Worm (Caenorhabditis elegans) whole organism, early embryonic: ENCODE results near the gene Y39A3CL.7.

Experiments
- B0310.2 ChIP-seq: sonication (generic microtip); optimal IDR thresholded peaks from 2 replicates; lab custom pipeline; 2016; ENCODE audit warnings: mild to moderate bottlenecking, missing genetic modification characterization, missing compliant biosample characterization
- F13C5.2 ChIP-seq: sonication (generic microtip); optimal IDR thresholded peaks from 2 replicates; lab custom pipeline; 2017; ENCODE audit warnings: mild to moderate bottlenecking, missing genetic modification characterization, inconsistent platforms, missing compliant biosample characterization
- aly-1 ChIP-seq: sonication (generic microtip); optimal IDR thresholded peaks from 2 replicates; lab custom pipeline; 2016; ENCODE audit warnings: missing genetic modification characterization, missing compliant biosample characterization
- ama-1 ChIP-seq: fragments of 150-350 bp; optimal IDR thresholded peaks from 2 replicates; lab custom pipeline; 2014
- ceh-13 ChIP-seq: fragments of 200-800 bp; sonication (Bioruptor generic); optimal IDR thresholded peaks from 2 replicates; lab custom pipeline; 2018; ENCODE audit warnings: mild to moderate bottlenecking, missing genetic modification characterization, missing compliant biosample characterization
- ceh-36 ChIP-seq: sonication (generic microtip); optimal IDR thresholded peaks from 2 replicates; lab custom pipeline; 2016; ENCODE audit warnings: missing genetic modification characterization, inconsistent platforms, missing compliant biosample characterization
- ets-7 ChIP-seq: sonication (generic microtip); optimal IDR thresholded peaks from 2 replicates; lab custom pipeline; 2016; ENCODE audit warnings: missing genotype, missing genetic modification characterization, missing compliant biosample characterization
- flt-1 ChIP-seq: fragments of 200-800 bp; sonication (Bioruptor generic); IDR thresholded peaks from 2 replicates; pipeline ENCODE4 v1.3.6; 2022; ENCODE audit warnings: missing genetic modification characterization, missing compliant biosample characterization
- hmbx-1 ChIP-seq: sonication (generic microtip); optimal IDR thresholded peaks from 2 replicates; lab custom pipeline; 2016; ENCODE audit warnings: mild to moderate bottlenecking, missing genetic modification characterization, missing compliant biosample characterization
- hmg-4 ChIP-seq: fragments of 200-800 bp; sonication (Bioruptor generic); optimal IDR thresholded peaks from 2 replicates; lab custom pipeline; 2018; ENCODE audit warnings: mild to moderate bottlenecking, missing genetic modification characterization, missing compliant biosample characterization
- hnd-1 ChIP-seq: sonication (generic microtip); optimal IDR thresholded peaks from 2 replicates; lab custom pipeline; 2016; ENCODE audit warnings: missing genetic modification characterization, missing compliant biosample characterization
- pes-1 ChIP-seq: fragments of 200-800 bp; sonication (Bioruptor generic); IDR thresholded peaks from 2 replicates; pipeline ENCODE4 v1.3.6; 2022; ENCODE audit warnings: missing genetic modification reagents, missing genetic modification characterization, missing compliant biosample characterization
- scrt-1 ChIP-seq: fragments of 200-800 bp; sonication (Bioruptor generic); IDR thresholded peaks from 2 replicates; pipeline ENCODE4 v1.3.6; 2022; ENCODE audit warnings: missing genetic modification characterization, missing compliant biosample characterization
- sea-1 ChIP-seq: fragments of 200-800 bp; sonication (Bioruptor generic); conservative IDR thresholded peaks from 2 replicates; pipeline ENCODE4 v1.3.6; 2022; ENCODE audit warnings: missing genetic modification characterization, missing compliant biosample characterization
- tbx-11 ChIP-seq: fragments of 200-800 bp; sonication (Bioruptor generic); IDR thresholded peaks from 2 replicates; pipeline ENCODE4 v1.3.6; 2022; ENCODE audit warnings: missing genetic modification characterization, missing compliant biosample characterization
- tbx-37 ChIP-seq: fragments of 200-800 bp; sonication (Bioruptor generic); conservative IDR thresholded peaks from 2 replicates; pipeline ENCODE4 v1.3.6; 2022; ENCODE audit warnings: missing genetic modification reagents, missing genetic modification characterization, missing compliant biosample characterization
- tra-4 ChIP-seq: sonication (generic microtip); optimal IDR thresholded peaks from 2 replicates; lab custom pipeline; 2017; ENCODE audit warnings: missing genetic modification characterization, missing compliant biosample characterization

Gene Y39A3CL.7

ce11 chrIII:1852126-1852717 is 27.5 kb downstream of the Y39A3CL.7 start:
- TF ChIP-seq hmg-4 (GFP tag; lab: Kevin White, UChicago): no peak
- TF ChIP-seq tbx-11 (GFP tag; lab: Robert Waterston, UW): no peak
- no peak for TF ChIP-seq tra-4 (tag; lab: Kevin White, UChicago)
- TF ChIP-seq F13C5.2: no peak
- no peak for TF ChIP-seq sea-1 (GFP tag; lab: Robert Waterston, UW)
- TF ChIP-seq scrt-1 (GFP tag; lab: Robert Waterston, UW): no peak
- no peak for TF ChIP-seq pes-1 (GFP tag; lab: Robert Waterston, UW)
- TF ChIP-seq ets-7 (tag; lab: Kevin White, UChicago): no peak
- TF ChIP-seq hnd-1 (tag; lab: Kevin White, UChicago): no peak
- TF ChIP-seq ceh-13 (GFP tag; lab: Kevin White, UChicago): no peak

ce11 chrIII:1853944-1854343 is 29.2 kb downstream of the Y39A3CL.7 start:
- TF ChIP-seq flt-1 (GFP tag; lab: Robert Waterston, UW): no peak
- TF ChIP-seq hnd-1 (tag; lab: Kevin White, UChicago): no peak
- no peak for TF ChIP-seq ceh-36
- TF ChIP-seq pes-1 (GFP tag; lab: Robert Waterston, UW): no peak
- TF ChIP-seq tbx-37 (GFP tag; lab: Robert Waterston, UW): no peak
- no peak for TF ChIP-seq aly-1
- TF ChIP-seq B0310.2 (tag; lab: Kevin White, UChicago): no peak
- TF ChIP-seq ets-7 (tag; lab: Kevin White, UChicago): no peak
- no peak for TF ChIP-seq sea-1 (GFP tag; lab: Robert Waterston, UW)

DNA sequence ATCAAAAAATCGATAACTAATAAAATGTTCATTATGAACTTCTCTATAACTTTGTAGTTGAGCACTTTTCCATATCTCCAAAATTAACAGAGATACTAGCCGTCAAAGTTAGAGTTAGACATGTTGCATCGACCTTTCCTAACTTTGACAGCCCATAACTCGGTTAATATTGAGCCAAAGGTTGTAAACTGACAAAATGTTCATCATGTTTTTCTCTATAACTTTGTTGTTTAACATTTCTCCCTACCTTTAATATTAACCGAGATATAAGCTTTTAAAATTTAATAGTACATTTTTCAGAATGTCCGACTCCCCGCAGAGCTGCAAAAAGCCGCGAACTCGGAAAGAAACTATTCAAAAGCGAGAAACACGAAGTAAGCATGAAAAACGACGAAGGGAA is 30.4 kb downstream of the Y39A3CL.7 start, which contains the start of gene hlh-33:
Gene hlh-33, plus strand, starts transcription at position 301 of the 400 bp plus-strand sequence.
- TF ChIP-seq ceh-13 (GFP tag; lab: Kevin White, UChicago) (no peak), pes-1 (GFP tag; lab: Robert Waterston, UW) (no peak), hmbx-1 (tag; lab: Kevin White, UChicago) (no peak), tra-4 (tag; lab: Kevin White, UChicago) (no peak), ama-1 (no peak), ets-7 (tag; lab: Kevin White, UChicago) (no peak), tbx-11 (GFP tag; lab: Robert Waterston, UW) (no peak), aly-1 (no peak), hnd-1 (tag; lab: Kevin White, UChicago) (no peak), flt-1 (GFP tag; lab: Robert Waterston, UW) (no peak), B0310.2 (tag; lab: Kevin White, UChicago) (no peak), tbx-37 (GFP tag; lab: Robert Waterston, UW) (no peak), hmg-4 (GFP tag; lab: Kevin White, UChicago) (no peak), scrt-1 (GFP tag; lab: Robert Waterston, UW) (no peak)

DNA sequence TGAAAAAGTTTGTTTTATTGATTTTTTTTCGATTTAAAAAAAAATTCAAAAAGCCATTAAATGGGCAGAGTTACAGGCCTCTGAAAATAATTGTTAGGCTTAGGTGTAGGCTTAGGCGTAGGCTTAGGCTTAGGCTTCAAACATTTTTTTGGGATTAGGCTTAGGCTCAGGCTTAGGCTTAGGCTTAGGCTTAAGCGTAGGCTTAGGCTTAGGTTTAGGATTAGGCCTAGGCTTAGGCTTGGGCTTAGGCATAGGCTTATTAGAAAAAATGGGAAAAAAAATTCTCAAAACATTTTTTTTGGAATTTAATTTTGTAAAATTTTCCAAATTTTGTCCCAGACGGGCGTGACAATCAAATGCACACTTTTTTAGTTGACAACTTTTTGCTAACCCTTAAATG is 31.5 kb downstream of the Y39A3CL.7 start:
- TF ChIP-seq tbx-37 (GFP tag; lab: Robert Waterston, UW): no peak
- peak; percentile 83 for TF ChIP-seq ceh-36

DNA sequence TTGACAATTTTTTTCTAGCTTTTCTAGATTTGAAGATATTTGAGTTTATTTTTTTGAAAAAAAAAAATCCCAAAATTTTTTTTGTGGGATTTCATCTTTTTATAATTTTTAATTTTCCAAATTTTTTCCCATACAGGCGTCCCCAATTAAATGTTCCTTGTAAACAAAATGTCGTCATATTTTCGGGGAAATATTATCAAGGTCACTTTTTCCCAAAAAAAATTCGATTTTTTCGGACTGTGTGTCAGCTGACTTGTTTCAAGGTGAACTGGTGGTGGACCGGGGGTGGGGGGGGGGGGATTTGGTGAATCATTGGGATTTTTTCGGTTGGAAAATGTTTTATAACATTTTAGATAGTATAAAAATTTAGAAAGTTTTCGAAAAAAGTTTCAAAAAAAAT is 32.0 kb downstream of the Y39A3CL.7 start:
- no peak for TF ChIP-seq flt-1 (GFP tag; lab: Robert Waterston, UW)
- no peak for TF ChIP-seq tra-4 (tag; lab: Kevin White, UChicago)
- no peak for TF ChIP-seq scrt-1 (GFP tag; lab: Robert Waterston, UW)
- no peak for TF ChIP-seq F13C5.2
- TF ChIP-seq hnd-1 (tag; lab: Kevin White, UChicago): no peak
- TF ChIP-seq ets-7 (tag; lab: Kevin White, UChicago): no peak
- no peak for TF ChIP-seq hmbx-1 (tag; lab: Kevin White, UChicago)
- TF ChIP-seq sea-1 (GFP tag; lab: Robert Waterston, UW): no peak
- no peak for TF ChIP-seq ceh-13 (GFP tag; lab: Kevin White, UChicago)
- no peak for TF ChIP-seq ama-1
- no peak for TF ChIP-seq tbx-11 (GFP tag; lab: Robert Waterston, UW)
- TF ChIP-seq tbx-37 (GFP tag; lab: Robert Waterston, UW): no peak
- TF ChIP-seq aly-1: no peak
- no peak for TF ChIP-seq hmg-4 (GFP tag; lab: Kevin White, UChicago)
- no peak for TF ChIP-seq B0310.2 (tag; lab: Kevin White, UChicago)

- TF ChIP-seq F13C5.2: peak; percentile 96
- peak; percentile 77 for TF ChIP-seq ceh-36
- no peak for TF ChIP-seq ets-7 (tag; lab: Kevin White, UChicago)
- TF ChIP-seq tra-4 (tag; lab: Kevin White, UChicago): peak; percentile 47
- TF ChIP-seq hmbx-1 (tag; lab: Kevin White, UChicago): no peak
- peak; percentile 70; the same call in 1 of the 2 replicates for TF ChIP-seq scrt-1 (GFP tag; lab: Robert Waterston, UW)
- no peak for TF ChIP-seq aly-1
- TF ChIP-seq sea-1 (GFP tag; lab: Robert Waterston, UW): peak; percentile 72; the same call in 1 of the 2 replicates
- peak; percentile 51 for TF ChIP-seq ceh-13 (GFP tag; lab: Kevin White, UChicago)
- TF ChIP-seq B0310.2 (tag; lab: Kevin White, UChicago): peak; percentile 43
- peak; percentile 69 for TF ChIP-seq flt-1 (GFP tag; lab: Robert Waterston, UW)
- TF ChIP-seq tbx-11 (GFP tag; lab: Robert Waterston, UW): 0 out of 2 replicates have a peak, but pooled peaks have one; percentile 44
- peak; percentile 81 for TF ChIP-seq hmg-4 (GFP tag; lab: Kevin White, UChicago)
- TF ChIP-seq tbx-37 (GFP tag; lab: Robert Waterston, UW): peak; percentile 49; the same call in 1 of the 2 replicates
- TF ChIP-seq hnd-1 (tag; lab: Kevin White, UChicago): peak; percentile 53
- peak; percentile 82 for TF ChIP-seq pes-1 (GFP tag; lab: Robert Waterston, UW)
- TF ChIP-seq ama-1: no peak
These were observed 34.8 kb downstream of the Y39A3CL.7 start, which contains the start of gene ddp-1 for ce11 chrIII:1859532-1859931. Gene ddp-1 (plus strand): TSS chrIII:1859888.

DNA sequence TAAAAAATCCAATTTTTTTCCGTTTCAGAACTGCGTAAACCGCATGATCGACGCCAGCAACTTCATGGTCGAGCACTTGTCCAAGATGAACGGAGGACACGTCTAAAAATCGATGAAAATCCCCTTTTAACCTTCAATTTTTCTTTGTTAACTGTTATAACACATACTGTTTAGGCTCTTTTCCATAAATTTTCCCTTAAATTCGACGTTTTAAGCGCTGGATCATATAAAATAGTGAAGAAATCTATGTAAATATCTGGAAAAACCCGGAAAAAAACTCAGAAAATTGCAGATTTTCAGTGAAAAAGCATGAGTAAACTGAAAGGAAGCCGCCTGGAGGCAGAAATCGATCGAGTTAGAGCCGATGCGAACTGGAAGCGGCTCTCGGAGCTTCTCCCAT is 35.4 kb downstream of the Y39A3CL.7 start, which contains the start of gene ttc-7:
Gene ttc-7, plus strand, starts transcription at position 301 of the 400 bp plus-strand sequence.
- TF ChIP-seq scrt-1 (GFP tag; lab: Robert Waterston, UW): no peak
- TF ChIP-seq tra-4 (tag; lab: Kevin White, UChicago): no peak
- TF ChIP-seq B0310.2 (tag; lab: Kevin White, UChicago): no peak
- no peak for TF ChIP-seq pes-1 (GFP tag; lab: Robert Waterston, UW)
- no peak for TF ChIP-seq F13C5.2
- TF ChIP-seq ets-7 (tag; lab: Kevin White, UChicago): no peak
- TF ChIP-seq ceh-36: no peak
- no peak for TF ChIP-seq hmg-4 (GFP tag; lab: Kevin White, UChicago)
- no peak for TF ChIP-seq hnd-1 (tag; lab: Kevin White, UChicago)
- TF ChIP-seq tbx-11 (GFP tag; lab: Robert Waterston, UW): no peak
- no peak for TF ChIP-seq aly-1
- TF ChIP-seq tbx-37 (GFP tag; lab: Robert Waterston, UW): no peak
